Fruit fly (Drosophila melanogaster): Measurements from ENCODE around the gene CG12231.

CG12231 gene

DNA sequence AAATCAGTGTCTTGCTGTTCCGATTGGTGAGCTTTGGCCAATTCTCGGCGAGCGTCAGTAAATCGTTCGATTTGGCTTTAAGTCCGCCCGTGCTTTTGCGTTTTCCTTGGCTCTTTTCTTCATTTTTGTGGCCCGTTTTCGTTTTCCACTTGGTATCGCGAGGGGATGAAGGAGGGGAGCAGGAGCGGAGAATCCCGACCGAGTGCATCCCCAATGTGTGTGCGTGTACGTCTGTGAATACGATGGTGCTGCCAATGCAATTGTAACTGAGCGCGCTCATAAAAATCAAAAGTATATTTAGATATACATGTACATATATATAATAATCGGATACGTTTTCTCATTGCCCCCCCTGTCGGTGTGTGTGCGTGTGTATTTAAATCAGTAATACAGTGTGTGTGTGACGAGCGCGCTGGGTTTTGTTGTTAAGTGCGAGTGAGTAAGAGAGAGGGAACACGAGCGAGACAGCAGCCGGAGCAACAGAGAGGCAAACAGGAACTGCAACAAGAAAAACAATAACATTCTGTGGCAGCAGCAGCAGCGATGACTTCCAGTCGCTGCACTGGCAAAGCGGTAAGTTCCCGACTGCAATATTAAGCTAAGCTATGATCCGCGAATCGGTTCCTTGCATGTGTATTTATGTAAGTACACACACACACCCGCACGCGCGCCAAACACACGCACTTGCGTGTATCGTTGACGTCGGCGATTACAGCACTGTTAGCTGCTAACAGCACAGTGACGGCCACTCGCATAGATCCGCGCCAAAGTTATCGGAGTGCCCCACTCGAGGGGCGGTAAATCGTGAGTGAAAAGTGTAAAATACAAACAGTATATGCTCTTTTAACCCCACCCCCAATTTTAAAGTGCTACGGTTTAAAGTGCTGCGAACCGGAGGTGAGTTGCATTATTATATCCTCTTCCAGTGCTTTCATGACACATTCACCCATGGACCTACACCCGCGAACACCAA, 35.6 kb downstream of the CG12231 start (continued):
- TF ChIP-seq CG2875 (GFP tag; optimal IDR thresholded peaks at IDR 0.05) = no peak
- TF ChIP-seq CG1792 (GFP tag; optimal IDR thresholded peaks at IDR 0.05) = peak; percentile 19
- peak; percentile 63 for TF ChIP-seq zfh2 (GFP tag; optimal IDR thresholded peaks at IDR 0.05)
- TF ChIP-seq insv (GFP tag; optimal IDR thresholded peaks at IDR 0.05) = no peak
- TF ChIP-seq sug (tag; optimal IDR thresholded peaks at IDR 0.05) = peak; percentile 81
- peak; percentile 23; the same call in 1 of the 3 replicates for TF ChIP-seq B-H1 (GFP tag; IDR thresholded peaks at IDR 0.05)
- peak; percentile 51 for TF ChIP-seq dm (GFP tag; optimal IDR thresholded peaks at IDR 0.05)
- peak; percentile 74 for TF ChIP-seq CG15269 (tag; optimal IDR thresholded peaks at IDR 0.05)
- TF ChIP-seq zfh1 (GFP tag; IDR thresholded peaks at IDR 0.05) = peak; percentile 57; the same call in 2 of the 3 replicates
- peak; percentile 34 for TF ChIP-seq CG13894 (tag; optimal IDR thresholded peaks at IDR 0.05)

DNA sequence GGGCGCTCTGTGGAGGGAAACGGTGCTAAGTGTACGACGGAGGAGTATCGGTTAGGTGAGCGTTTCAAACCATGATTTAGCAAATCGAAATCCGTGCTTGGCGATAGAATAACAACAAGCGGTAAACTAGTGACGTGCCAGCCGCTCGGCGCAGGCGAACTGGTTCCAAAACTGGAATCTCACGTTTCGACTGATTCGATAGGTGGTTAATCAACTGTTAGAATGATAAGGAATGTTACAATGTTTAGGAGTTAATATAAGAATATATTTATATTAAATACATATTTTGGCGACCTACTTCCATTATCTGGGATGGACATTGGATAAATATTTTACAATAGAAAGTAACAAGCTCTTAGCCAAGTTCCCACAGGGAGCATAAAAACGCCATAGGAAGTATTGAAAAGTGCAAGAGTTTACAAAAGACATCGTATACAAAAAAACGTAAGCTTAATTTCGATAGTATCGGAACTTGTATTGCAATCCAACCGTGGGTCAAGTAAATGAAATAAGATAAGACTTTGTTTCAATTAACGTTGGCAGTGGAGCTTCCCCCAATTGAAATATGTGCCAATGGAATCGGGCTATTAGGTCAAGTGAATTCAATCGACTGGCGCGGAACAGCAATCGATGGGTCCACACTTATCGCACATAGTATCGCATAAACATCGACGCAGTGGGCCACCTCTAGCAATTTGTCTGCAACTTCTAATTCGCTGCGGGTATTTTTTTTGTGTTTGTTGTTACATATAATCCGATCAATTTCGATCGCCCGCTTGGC, 36.5 kb downstream of the CG12231 start, which contains the start of the genes ksh, CG14200 and Pfrx:
Gene ksh, minus strand, starts transcription at position 163 of the 781 bp plus-strand sequence.
Gene CG14200, plus strand, starts transcription at position 676 of the 781 bp plus-strand sequence.
Gene Pfrx, plus strand, starts transcription at position 676 of the 781 bp plus-strand sequence.
- TF ChIP-seq Sin3A (optimal IDR thresholded peaks at IDR 0.05) (peak; percentile 39), Dref (GFP tag; IDR thresholded peaks at IDR 0.05) (peak; percentile 93), gsb-n (tag; optimal IDR thresholded peaks at IDR 0.05) (peak; percentile 39), mirr (GFP tag; optimal IDR thresholded peaks at IDR 0.05) (no peak), Side (GFP tag; optimal IDR thresholded peaks at IDR 0.05) (no peak), Ada2b (GFP tag; IDR thresholded peaks at IDR 0.05) (no peak), CG1024 (GFP tag; IDR thresholded peaks at IDR 0.05) (peak; percentile 70), CG1647 (GFP tag; optimal IDR thresholded peaks at IDR 0.05) (no peak), dm (GFP tag; optimal IDR thresholded peaks at IDR 0.05) (no peak), oc (tag; optimal IDR thresholded peaks at IDR 0.05) (no peak), NfI (GFP tag; optimal IDR thresholded peaks at IDR 0.05) (peak; percentile 21), CG2116 (GFP tag; optimal IDR thresholded peaks at IDR 0.05) (peak; percentile 60), dysf (GFP tag; IDR thresholded peaks at IDR 0.05) (peak; percentile 41; the same call in 1 of the 3 replicates), CG17912 (GFP tag; optimal IDR thresholded peaks at IDR 0.05) (no peak), pb (GFP tag; optimal IDR thresholded peaks at IDR 0.05) (no peak), cg (GFP tag; optimal IDR thresholded peaks at IDR 0.05) (no peak), Mrtf (GFP tag; IDR thresholded peaks at IDR 0.05) (no peak), CG33557 (GFP tag; optimal IDR thresholded peaks at IDR 0.05) (no peak), Elba2 (GFP tag; optimal IDR thresholded peaks at IDR 0.05) (no peak), CG11247 (GFP tag; IDR thresholded peaks at IDR 0.05) (no peak), Doc2 (GFP tag; IDR thresholded peaks at IDR 0.05) (no peak), CG3065 (GFP tag; optimal IDR thresholded peaks at IDR 0.05) (no peak), ems (GFP tag; optimal IDR thresholded peaks at IDR 0.05) (no peak), CG42726 (GFP tag; IDR thresholded peaks at IDR 0.05; ENCODE audit: partially characterized antibody) (peak; percentile 94), CG17802 (tag; optimal IDR thresholded peaks at IDR 0.05) (peak; percentile 63), Dp (GFP tag; optimal IDR thresholded peaks at IDR 0.05) (peak; percentile 48), CG14860 (GFP tag; IDR thresholded peaks at IDR 0.05; ENCODE audit: partially characterized antibody) (peak; percentile 85), Mad (GFP tag; optimal IDR thresholded peaks at IDR 0.05) (no peak), emc (GFP tag; optimal IDR thresholded peaks at IDR 0.05) (no peak), toy (GFP tag; IDR thresholded peaks at IDR 0.05) (no peak), ATbp (GFP tag; optimal IDR thresholded peaks at IDR 0.05) (no peak), CG14710 (tag; optimal IDR thresholded peaks at IDR 0.05) (peak; percentile 57), Trl (optimal IDR thresholded peaks at IDR 0.05) (no peak), Trl (GFP tag; optimal IDR thresholded peaks at IDR 0.05) (no peak), CG14441 (GFP tag; IDR thresholded peaks at IDR 0.05) (0 out of 2 replicates have a peak, but pooled peaks have one; percentile 12), ERR (GFP tag; optimal IDR thresholded peaks at IDR 0.05) (no peak), Sry-δ (GFP tag; optimal IDR thresholded peaks at IDR 0.05) (peak; percentile 97), zfh1 (GFP tag; IDR thresholded peaks at IDR 0.05) (peak; percentile 42; the same call in 1 of the 3 replicates), Gsc (GFP tag; IDR thresholded peaks at IDR 0.05) (no peak)
